Worm (Caenorhabditis elegans) whole organism, L4 larva: ENCODE data around the gene rbx-1.

Source experiments
- ceh-82 ChIP-seq: sonication (generic microtip); optimal IDR thresholded peaks from 2 replicates; lab custom pipeline; 2017; ENCODE audit warnings: missing biosample characterization, missing genetic modification characterization
- ctbp-1 ChIP-seq: fragments of 200-800 bp; sonication (Bioruptor generic); IDR thresholded peaks from 2 replicates; pipeline ENCODE4 v1.3.6; 2022; ENCODE audit warnings: missing genetic modification reagents, missing genetic modification characterization, missing compliant biosample characterization
- dve-1 ChIP-seq: sonication (generic microtip); optimal IDR thresholded peaks from 2 replicates; lab custom pipeline; 2017; ENCODE audit warnings: antibody characterized with exemption, mild to moderate bottlenecking, missing genetic modification characterization, missing compliant biosample characterization; ENCODE audit not compliant: insufficient read depth
- lim-7 ChIP-seq: fragments of 200-800 bp; sonication (Bioruptor generic); IDR thresholded peaks from 2 replicates; pipeline ENCODE4 v1.3.6; 2022; ENCODE audit warnings: missing genetic modification characterization, missing compliant biosample characterization
- lin-13 ChIP-seq: fragments of 150-350 bp; optimal IDR thresholded peaks from 2 replicates; lab custom pipeline; 2014; ENCODE audit warnings: missing biosample characterization, missing genetic modification reagents, missing genetic modification characterization
- lin-39 ChIP-seq: fragments of 150-350 bp; optimal IDR thresholded peaks from 2 replicates; lab custom pipeline; 2014; ENCODE audit warnings: missing biosample characterization, missing genetic modification reagents, missing genetic modification characterization
- nhr-76 ChIP-seq: fragments of 150-350 bp; optimal IDR thresholded peaks from 2 replicates; lab custom pipeline; 2014; ENCODE audit warnings: missing biosample characterization, missing genetic modification characterization
- nhr-77 ChIP-seq: fragments of 150-350 bp; optimal IDR thresholded peaks from 2 replicates; lab custom pipeline; 2014; ENCODE audit warnings: missing biosample characterization, missing genetic modification characterization
- snpc-4 ChIP-seq: fragments of 150-350 bp; optimal IDR thresholded peaks from 2 replicates; lab custom pipeline; 2014; ENCODE audit warnings: missing biosample characterization, missing genetic modification characterization
- spr-3 ChIP-seq: fragments of 200-800 bp; sonication (Bioruptor generic); optimal IDR thresholded peaks from 2 replicates; lab custom pipeline; 2018; ENCODE audit warnings: mild to moderate bottlenecking, missing genetic modification characterization, missing compliant biosample characterization
- unc-39 ChIP-seq: sonication (generic microtip); optimal IDR thresholded peaks from 2 replicates; lab custom pipeline; 2017; ENCODE audit warnings: missing biosample characterization, missing genetic modification characterization

DNA sequence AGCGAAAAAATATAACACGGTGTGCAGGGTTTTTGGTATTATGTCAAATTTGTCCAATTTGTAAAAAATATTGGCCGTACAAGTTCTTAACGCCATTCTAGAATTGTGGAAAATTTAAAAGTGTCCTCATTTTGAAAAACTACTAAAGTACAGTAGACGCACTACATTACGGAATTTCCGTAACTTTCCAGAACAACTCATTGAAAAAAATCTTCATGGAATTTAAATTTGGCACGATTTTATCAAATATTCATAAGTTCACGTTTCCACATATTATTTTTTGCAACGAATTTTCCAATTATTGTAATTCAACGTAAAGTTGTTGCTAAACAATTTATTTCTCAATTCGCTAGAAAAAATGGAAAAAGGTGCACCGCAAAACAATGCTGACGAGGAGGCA lies 24.6 kb upstream of the rbx-1 start, which contains the start of gene F40F9.3:
- TF ChIP-seq snpc-4 (tag; lab: Kevin White, UChicago) (no peak), lin-13 (no peak), ceh-82 (tag; lab: Kevin White, UChicago) (no peak), unc-39 (tag; lab: Kevin White, UChicago) (no peak), nhr-76 (tag; lab: Kevin White, UChicago) (no peak), lim-7 (GFP tag; lab: Robert Waterston, UW) (no peak), dve-1 (tag; lab: Kevin White, UChicago) (no peak), lin-39 (no peak), spr-3 (no peak), ctbp-1 (GFP tag; lab: Robert Waterston, UW) (no peak), nhr-77 (tag; lab: Kevin White, UChicago) (no peak)
